Worm (Caenorhabditis elegans) whole organism, L3 larva: ENCODE results near the gene bath-19.

Experiments used
- aly-2 ChIP-seq: fragments of 150-350 bp; optimal IDR thresholded peaks from 2 replicates; lab custom pipeline; 2014; ENCODE audit warnings: missing biosample characterization, missing genetic modification characterization
- ceh-16 ChIP-seq: sonication (generic microtip); optimal IDR thresholded peaks from 2 replicates; lab custom pipeline; 2017; ENCODE audit warnings: missing biosample characterization, missing genetic modification characterization
- elt-3 ChIP-seq, 3 experiments: fragments of 150-350 bp in 1 of 3; sonication (generic microtip) in 2 of 3; optimal IDR thresholded peaks; 2 replicates in 2 of 3; 4 replicates in 1 of 3; lab custom pipeline; 2014 to 2017; ENCODE audit warnings: missing biosample characterization in 3 of 3, missing genetic modification characterization in 3 of 3
- lsy-12 ChIP-seq: sonication (generic microtip); optimal IDR thresholded peaks from 2 replicates; lab custom pipeline; 2016; ENCODE audit warnings: mild to moderate bottlenecking, missing genetic modification characterization, missing compliant biosample characterization
- snpc-4 ChIP-seq: fragments of 150-350 bp; optimal IDR thresholded peaks from 2 replicates; lab custom pipeline; 2014; ENCODE audit warnings: missing biosample characterization, missing genetic modification characterization
- ztf-11 ChIP-seq: fragments of 150-350 bp; optimal IDR thresholded peaks from 2 replicates; lab custom pipeline; 2014; ENCODE audit warnings: missing biosample characterization, missing genetic modification characterization

- TF ChIP-seq elt-3 (tag; optimal IDR thresholded peaks at IDR 0.05; lab: Kevin White, UChicago) = no peak
- no peak for TF ChIP-seq ztf-11 (tag; lab: Kevin White, UChicago)
- no peak for TF ChIP-seq lsy-12
- no peak for TF ChIP-seq aly-2
- no peak for TF ChIP-seq ceh-16 (tag; lab: Kevin White, UChicago)
- no peak for TF ChIP-seq snpc-4 (tag; lab: Kevin White, UChicago)
Observed at ce11 chrII:2051372-2051771, 12.2 kb upstream of the bath-19 start, which contains the start of gene fbxb-35.
